Fruit fly (Drosophila melanogaster): ENCODE measurements around the gene CG7840.
A peak's percentile ranks its signal among the peaks of the same experiment; 100 is the strongest.

The CG7840 gene

dm6 chr2L:8319858-8320525 is 14.6 kb downstream of the CG7840 start, which contains the start of the genes mtsh and strat (continued):
- no peak for TF ChIP-seq CG1832 (GFP tag; optimal IDR thresholded peaks at IDR 0.05)
- TF ChIP-seq CG30020 (tag; optimal IDR thresholded peaks at IDR 0.05): peak; percentile 18
- TF ChIP-seq CG1603 (tag; optimal IDR thresholded peaks at IDR 0.05): peak; percentile 74
- no peak for TF ChIP-seq Lpt (GFP tag; optimal IDR thresholded peaks at IDR 0.05)
- TF ChIP-seq Ets97D (GFP tag; optimal IDR thresholded peaks at IDR 0.05): peak; percentile 98
- peak; percentile 73 for TF ChIP-seq CG17361 (GFP tag; IDR thresholded peaks at IDR 0.05)
- peak; percentile 45 for TF ChIP-seq CG4820 (GFP tag; optimal IDR thresholded peaks at IDR 0.05)
- no peak for TF ChIP-seq CG4730 (GFP tag; IDR thresholded peaks at IDR 0.05)
- TF ChIP-seq CG11723 (GFP tag; optimal IDR thresholded peaks at IDR 0.05): peak; percentile 32
- peak; percentile 88; the same call in 3 of the 4 replicates for TF ChIP-seq chinmo (GFP tag; IDR thresholded peaks at IDR 0.05; ENCODE audit: partially characterized antibody)
- TF ChIP-seq emc (GFP tag; optimal IDR thresholded peaks at IDR 0.05): no peak
- TF ChIP-seq bowl (GFP tag; IDR thresholded peaks at IDR 0.05): no peak
- TF ChIP-seq CG3281 (GFP tag; optimal IDR thresholded peaks at IDR 0.05): peak; percentile 76
- peak; percentile 18; the same call in 1 of the 2 replicates for TF ChIP-seq CG10366 (GFP tag; IDR thresholded peaks at IDR 0.05)
- TF ChIP-seq run (tag; optimal IDR thresholded peaks at IDR 0.05): no peak
- TF ChIP-seq B-H1 (GFP tag; IDR thresholded peaks at IDR 0.05): peak; percentile 16; the same call in 1 of the 3 replicates
- TF ChIP-seq dysf (GFP tag; IDR thresholded peaks at IDR 0.05): peak; percentile 45; the same call in 2 of the 3 replicates
- TF ChIP-seq CG11456 (GFP tag; IDR thresholded peaks at IDR 0.05): peak; percentile 59; the same call in 2 of the 3 replicates
- peak; percentile 65 for TF ChIP-seq CG17359 (tag; optimal IDR thresholded peaks at IDR 0.05)
- peak; percentile 59; the same call in 1 of the 2 replicates for TF ChIP-seq unc-4 (GFP tag; IDR thresholded peaks at IDR 0.05; ENCODE audit: partially characterized antibody)
- peak; percentile 33 for TF ChIP-seq zfh2 (GFP tag; optimal IDR thresholded peaks at IDR 0.05)
- peak; percentile 79 for TF ChIP-seq zen (tag; optimal IDR thresholded peaks at IDR 0.05)
- peak; percentile 62 for TF ChIP-seq nmo (GFP tag; optimal IDR thresholded peaks at IDR 0.05)
- peak; percentile 43 for TF ChIP-seq HLH54F (GFP tag; optimal IDR thresholded peaks at IDR 0.05)
- 0 out of 2 replicates have a peak, but pooled peaks have one; percentile 24 for TF ChIP-seq E2f1 (GFP tag; IDR thresholded peaks at IDR 0.05)
- no peak for TF ChIP-seq danr (GFP tag; IDR thresholded peaks at IDR 0.05)
- peak; percentile 75 for TF ChIP-seq bcd (GFP tag; optimal IDR thresholded peaks at IDR 0.05)
- TF ChIP-seq repo (GFP tag; optimal IDR thresholded peaks at IDR 0.05): peak; percentile 19
- TF ChIP-seq knrl (GFP tag; IDR thresholded peaks at IDR 0.05; ENCODE audit: partially characterized antibody): peak; percentile 48; the same call in 2 of the 3 replicates
- TF ChIP-seq pnt (GFP tag; optimal IDR thresholded peaks at IDR 0.05): no peak
- TF ChIP-seq otp (GFP tag; IDR thresholded peaks at IDR 0.05): peak; percentile 63; the same call in 1 of the 3 replicates
- peak; percentile 76 for TF ChIP-seq Rfx (GFP tag; IDR thresholded peaks at IDR 0.05)
- no peak for TF ChIP-seq dan (GFP tag; IDR thresholded peaks at IDR 0.05)
- TF ChIP-seq Poxn (GFP tag; IDR thresholded peaks at IDR 0.05): no peak
- TF ChIP-seq scrt (GFP tag; optimal IDR thresholded peaks at IDR 0.05): peak; percentile 58
- TF ChIP-seq CG32532 (GFP tag; IDR thresholded peaks at IDR 0.05): peak; percentile 52
- peak; percentile 57; the same call in 1 of the 2 replicates for TF ChIP-seq Atf6 (GFP tag; IDR thresholded peaks at IDR 0.05)
- TF ChIP-seq CHES-1-like (GFP tag; optimal IDR thresholded peaks at IDR 0.05): peak; percentile 55
- TF ChIP-seq CG17802 (tag; optimal IDR thresholded peaks at IDR 0.05): peak; percentile 48
- no peak for TF ChIP-seq Rx (GFP tag; IDR thresholded peaks at IDR 0.05)
- peak; percentile 23 for TF ChIP-seq gsb-n (tag; optimal IDR thresholded peaks at IDR 0.05)
- TF ChIP-seq Xbp1 (GFP tag; optimal IDR thresholded peaks at IDR 0.05): peak; percentile 66
- TF ChIP-seq Trl (optimal IDR thresholded peaks at IDR 0.05): no peak
- TF ChIP-seq Trl (GFP tag; optimal IDR thresholded peaks at IDR 0.05): peak; percentile 49
- TF ChIP-seq trem (tag; optimal IDR thresholded peaks at IDR 0.05): peak; percentile 65
- no peak for TF ChIP-seq CG9609 (GFP tag; optimal IDR thresholded peaks at IDR 0.05)
- no peak for TF ChIP-seq Hr78 (GFP tag; optimal IDR thresholded peaks at IDR 0.05)
- no peak for TF ChIP-seq Jarid2 (GFP tag; optimal IDR thresholded peaks at IDR 0.05)
- TF ChIP-seq Spps (tag; optimal IDR thresholded peaks at IDR 0.05): peak; percentile 18
- TF ChIP-seq ken (GFP tag; IDR thresholded peaks at IDR 0.05): peak; percentile 58; the same call in 1 of the 3 replicates

Measured in whole organism, embryonic.